Fruit fly (Drosophila melanogaster): ENCODE measurements around the gene mRpS10.

DNA sequence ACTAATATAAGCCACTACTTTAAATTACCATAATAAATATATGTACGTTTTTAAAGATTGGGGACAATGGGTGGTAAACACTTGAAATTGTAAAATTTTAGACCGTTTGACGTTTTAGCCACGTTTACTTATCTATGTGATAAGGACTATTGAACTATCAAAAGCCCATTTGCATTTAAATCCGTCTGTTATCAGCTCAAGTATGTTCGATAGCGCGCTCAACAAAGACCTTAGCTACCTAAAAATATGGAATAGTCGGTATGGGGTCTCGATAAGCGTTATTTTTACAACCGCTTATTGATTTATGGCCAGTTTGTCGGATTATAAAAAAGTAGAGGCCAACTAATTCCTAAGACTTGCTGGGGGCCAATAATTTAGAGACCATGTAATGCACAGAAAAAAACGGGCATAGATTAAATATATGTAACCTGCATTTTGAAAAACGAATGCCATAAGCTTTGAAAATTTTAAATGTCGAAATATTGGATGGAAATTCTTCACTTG lies 2.2 kb downstream of the mRpS10 start:
- TF ChIP-seq CG7368 (GFP tag; optimal IDR thresholded peaks at IDR 0.05) (no peak), CG34406 (GFP tag; optimal IDR thresholded peaks at IDR 0.05) (no peak), Ets96B (tag; optimal IDR thresholded peaks at IDR 0.05) (no peak), Eip93F (GFP tag; optimal IDR thresholded peaks at IDR 0.05) (no peak), Hr39 (GFP tag; optimal IDR thresholded peaks at IDR 0.05) (no peak), CG6854 (GFP tag; optimal IDR thresholded peaks at IDR 0.05) (no peak), Gug (GFP tag; IDR thresholded peaks at IDR 0.05) (no peak)

All from whole organism, prepupa.